Worm (Caenorhabditis elegans): ENCODE data around the gene drr-2.

DNA sequence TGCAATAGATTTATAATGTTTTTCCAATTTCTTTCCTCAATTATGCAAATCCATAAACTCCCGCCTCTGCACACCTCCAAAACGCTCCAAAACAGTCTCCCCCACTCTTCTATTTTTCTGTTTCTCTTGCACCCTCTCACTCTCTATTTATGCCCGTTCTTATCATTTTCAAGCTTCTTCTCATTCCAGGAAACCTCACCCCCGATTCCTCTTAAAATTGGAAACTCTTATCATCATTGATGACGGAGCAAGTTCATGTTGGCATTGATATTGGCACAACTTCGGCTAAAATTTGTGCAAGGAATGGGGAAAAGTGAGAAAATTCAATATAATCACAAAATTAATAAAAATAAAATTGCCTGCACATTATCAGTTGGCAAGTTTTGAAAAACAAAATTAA lies 35.5 kb downstream of the drr-2 start, which contains the start of gene shpk-1:
- TF ChIP-seq unc-62 (GFP tag; optimal IDR thresholded peaks at IDR 0.05) = no peak
- no peak for TF ChIP-seq snpc-4 (tag; optimal IDR thresholded peaks at IDR 0.05)
- TF ChIP-seq M03D4.4 (tag; optimal IDR thresholded peaks at IDR 0.05) = no peak
- TF ChIP-seq ztf-11 (tag; optimal IDR thresholded peaks at IDR 0.05) = no peak
- TF ChIP-seq ham-2 (GFP tag; optimal IDR thresholded peaks at IDR 0.05) = no peak
- TF ChIP-seq nhr-76 (tag; optimal IDR thresholded peaks at IDR 0.05) = no peak
- no peak for TF ChIP-seq elt-3 (tag; optimal IDR thresholded peaks at IDR 0.05)
- TF ChIP-seq bed-3 (GFP tag; optimal IDR thresholded peaks at IDR 0.05) = no peak
- TF ChIP-seq lsy-2 (tag; optimal IDR thresholded peaks at IDR 0.05) = no peak
- TF ChIP-seq elt-1 (tag; optimal IDR thresholded peaks at IDR 0.05; ENCODE audit: borderline replicate concordance, insufficient read depth) = no peak
- TF ChIP-seq mep-1 (tag; optimal IDR thresholded peaks at IDR 0.05) = no peak
